Worm (Caenorhabditis elegans): ENCODE results near the gene F49H12.4.

DNA sequence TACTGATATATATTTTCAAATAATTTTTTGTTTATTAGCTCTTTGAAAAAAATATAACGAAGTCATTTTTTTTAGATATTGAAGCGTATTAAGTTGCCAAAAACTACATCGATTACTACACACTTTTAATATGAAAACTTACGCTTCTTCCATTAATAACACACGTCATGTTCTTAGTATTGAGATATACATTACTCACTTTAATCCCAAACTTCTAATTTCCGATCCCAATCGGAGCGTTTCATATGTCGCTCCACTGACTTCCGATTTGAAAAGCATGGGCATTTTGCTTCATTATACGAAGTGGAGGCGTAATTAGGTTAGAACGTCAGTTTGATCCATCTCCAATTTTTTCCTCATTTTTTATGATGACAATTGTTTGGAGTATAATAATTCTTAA, 814 bp upstream of the F49H12.4 start:
- no peak for TF ChIP-seq nhr-12 (tag; optimal IDR thresholded peaks at IDR 0.05)
- TF ChIP-seq ztf-11 (tag; optimal IDR thresholded peaks at IDR 0.05), result no peak
- TF ChIP-seq snpc-4 (tag; optimal IDR thresholded peaks at IDR 0.05), result no peak
- TF ChIP-seq lsy-12 (tag; optimal IDR thresholded peaks at IDR 0.05), result no peak
- no peak for TF ChIP-seq pha-4 (tag; optimal IDR thresholded peaks at IDR 0.05)
- TF ChIP-seq zag-1 (tag; optimal IDR thresholded peaks at IDR 0.05), result no peak

Data from whole organism, L3 larva.